Fruit fly (Drosophila melanogaster) whole organism, embryonic: ENCODE results near the gene CG13250.

ENCODE experiments used
- Abd-B ChIP-seq: fragments of 200-800 bp; sonication (Bioruptor generic); optimal IDR thresholded peaks from 2 replicates; lab custom pipeline; 2018; ENCODE audit warnings: missing biosample characterization, mild to moderate bottlenecking, missing genetic modification characterization, moderate library complexity
- Adf1 ChIP-seq: fragments of 200-800 bp; sonication (Bioruptor generic); IDR thresholded peaks from 2 replicates; pipeline ENCODE4 v1.3.6; 2022; ENCODE audit warnings: missing biosample characterization, missing genetic modification characterization
- B-H1 ChIP-seq: fragments of 200-800 bp; sonication (Bioruptor generic); IDR thresholded peaks from 3 replicates; pipeline ENCODE4 v1.3.6; 2022; ENCODE audit warnings: missing biosample characterization, missing genetic modification characterization
- BtbVII ChIP-seq: fragments of 200-800 bp; sonication (Bioruptor generic); optimal IDR thresholded peaks from 3 replicates; lab custom pipeline; 2017; ENCODE audit warnings: missing biosample characterization, mild to moderate bottlenecking, missing genetic modification characterization
- CG10147 ChIP-seq: fragments of 200-800 bp; sonication (Bioruptor generic); optimal IDR thresholded peaks from 2 replicates; lab custom pipeline; 2019; ENCODE audit warnings: missing biosample characterization, mild to moderate bottlenecking, missing genetic modification characterization, moderate library complexity
- CG10321 ChIP-seq: fragments of 200-800 bp; sonication (Bioruptor generic); IDR thresholded peaks from 2 replicates; pipeline ENCODE4 v1.3.6; 2022; ENCODE audit warnings: missing biosample characterization, missing genetic modification characterization
- CG11247 ChIP-seq: fragments of 200-800 bp; sonication (Bioruptor generic); IDR thresholded peaks from 2 replicates; pipeline ENCODE4 v1.3.6; 2022; ENCODE audit warnings: missing biosample characterization, missing genetic modification characterization
- CG11696 ChIP-seq: fragments of 200-800 bp; sonication (Bioruptor generic); IDR thresholded peaks from 2 replicates; pipeline ENCODE4 v1.3.6; 2022; ENCODE audit warnings: missing biosample characterization, missing genetic modification characterization
- CG12155 ChIP-seq: fragments of 200-800 bp; sonication (Bioruptor generic); optimal IDR thresholded peaks from 3 replicates; lab custom pipeline; 2016; ENCODE audit warnings: missing biosample characterization, missing genetic modification characterization
- CG14860 ChIP-seq: fragments of 200-800 bp; sonication (Bioruptor generic); IDR thresholded peaks from 3 replicates; pipeline ENCODE4 v1.3.6; 2022; ENCODE audit warnings: missing biosample characterization, missing genetic modification characterization; ENCODE audit not compliant: partially characterized antibody
- CG15073 ChIP-seq: fragments of 200-800 bp; sonication (Bioruptor generic); optimal IDR thresholded peaks from 2 replicates; lab custom pipeline; 2016; ENCODE audit warnings: missing biosample characterization, missing genetic modification characterization
- CG16813 ChIP-seq: fragments of 200-800 bp; sonication (Bioruptor generic); IDR thresholded peaks from 3 replicates; pipeline ENCODE4 v1.3.6; 2022; ENCODE audit warnings: missing biosample characterization, missing genetic modification characterization; ENCODE audit not compliant: partially characterized antibody
- CG17361 ChIP-seq: fragments of 200-800 bp; sonication (Bioruptor generic); IDR thresholded peaks from 3 replicates; pipeline ENCODE4 v1.3.6; 2022; ENCODE audit warnings: missing biosample characterization, missing genetic modification characterization
- CG3407 ChIP-seq: fragments of 200-800 bp; sonication (Bioruptor generic); optimal IDR thresholded peaks from 2 replicates; lab custom pipeline; 2018; ENCODE audit warnings: missing biosample characterization, mild to moderate bottlenecking, missing genetic modification characterization
- CG4360 ChIP-seq: fragments of 200-800 bp; sonication (Bioruptor generic); IDR thresholded peaks from 2 replicates; pipeline ENCODE4 v1.3.6; 2022; ENCODE audit warnings: missing biosample characterization, missing genetic modification characterization
- CG6791 ChIP-seq: fragments of 200-800 bp; sonication (Bioruptor generic); IDR thresholded peaks from 3 replicates; pipeline ENCODE4 v1.3.6; 2022; ENCODE audit warnings: missing biosample characterization, missing genetic modification characterization; ENCODE audit not compliant: partially characterized antibody
- CG8388 ChIP-seq: fragments of 200-800 bp; sonication (Bioruptor generic); optimal IDR thresholded peaks from 2 replicates; lab custom pipeline; 2019; ENCODE audit warnings: missing biosample characterization, mild to moderate bottlenecking, missing genetic modification characterization, moderate library complexity
- CG9727 ChIP-seq: fragments of 200-800 bp; sonication (Bioruptor generic); optimal IDR thresholded peaks from 3 replicates; lab custom pipeline; 2017; ENCODE audit warnings: missing biosample characterization, mild to moderate bottlenecking, missing genetic modification characterization
- Deaf1 ChIP-seq: fragments of 200-800 bp; optimal IDR thresholded peaks from 3 replicates; lab custom pipeline; 2019; ENCODE audit warnings: missing biosample characterization, mild to moderate bottlenecking, missing genetic modification characterization, moderate library complexity
- Dll ChIP-seq: fragments of 200-800 bp; sonication (Bioruptor generic); IDR thresholded peaks from 4 replicates; pipeline ENCODE4 v1.3.6; 2022; ENCODE audit warnings: missing biosample characterization, missing genetic modification characterization; ENCODE audit not compliant: partially characterized antibody
- Doc2 ChIP-seq: fragments of 200-800 bp; sonication (Bioruptor generic); IDR thresholded peaks from 2 replicates; pipeline ENCODE4 v1.3.6; 2022; ENCODE audit warnings: missing biosample characterization, missing genetic modification characterization
- Gsc ChIP-seq: fragments of 200-800 bp; sonication (Bioruptor generic); IDR thresholded peaks from 2 replicates; pipeline ENCODE4 v1.3.6; 2022; ENCODE audit warnings: missing biosample characterization, missing genetic modification characterization
- MESR4 ChIP-seq: fragments of 200-800 bp; sonication (Bioruptor generic); optimal IDR thresholded peaks from 2 replicates; lab custom pipeline; 2018; ENCODE audit warnings: missing biosample characterization, mild to moderate bottlenecking, missing genetic modification characterization, moderate library complexity
- Mad ChIP-seq: fragments of 200-800 bp; sonication (Bioruptor generic); optimal IDR thresholded peaks from 2 replicates; lab custom pipeline; 2016; ENCODE audit warnings: missing biosample characterization, missing genetic modification characterization
- NC2β ChIP-seq: fragments of 200-800 bp; sonication (Bioruptor generic); optimal IDR thresholded peaks from 2 replicates; lab custom pipeline; 2016; ENCODE audit warnings: missing biosample characterization, missing genetic modification characterization
- Side ChIP-seq: fragments of 200-800 bp; sonication (Bioruptor generic); optimal IDR thresholded peaks from 2 replicates; lab custom pipeline; 2016; ENCODE audit warnings: missing biosample characterization, missing genetic modification characterization
- Sry-β ChIP-seq: fragments of 200-800 bp; sonication (Bioruptor generic); optimal IDR thresholded peaks from 2 replicates; lab custom pipeline; 2018; ENCODE audit warnings: missing biosample characterization, mild to moderate bottlenecking, missing genetic modification characterization, moderate library complexity
- Trl ChIP-seq, 3 experiments: fragments of >200 bp in 2 of 3; fragments of 200-800 bp in 1 of 3; sonication (Bioruptor generic) in 1 of 3; optimal IDR thresholded peaks; 2 replicates in 1 of 3; 3 replicates in 2 of 3; lab custom pipeline; 2016 to 2017; ENCODE audit warnings: missing biosample characterization in 1 of 3, missing genetic modification characterization in 1 of 3
- ase ChIP-seq: fragments of 200-800 bp; sonication (Bioruptor generic); IDR thresholded peaks from 3 replicates; pipeline ENCODE4 v1.3.6; 2022; ENCODE audit warnings: missing biosample characterization, missing genetic modification characterization
- ato ChIP-seq: fragments of 200-800 bp; sonication (Bioruptor generic); IDR thresholded peaks from 2 replicates; pipeline ENCODE4 v1.3.6; 2022; ENCODE audit warnings: missing biosample characterization, missing genetic modification characterization; ENCODE audit not compliant: partially characterized antibody
- az2 ChIP-seq: fragments of 200-800 bp; sonication (Bioruptor generic); optimal IDR thresholded peaks from 3 replicates; lab custom pipeline; 2016; ENCODE audit warnings: missing biosample characterization, missing genetic modification characterization
- ci ChIP-seq: fragments of 200-800 bp; sonication (Bioruptor generic); IDR thresholded peaks from 3 replicates; pipeline ENCODE4 v1.3.6; 2022; ENCODE audit warnings: missing biosample characterization, missing genetic modification characterization
- dan ChIP-seq: fragments of 200-800 bp; sonication (Bioruptor generic); IDR thresholded peaks from 2 replicates; pipeline ENCODE4 v1.3.6; 2022; ENCODE audit warnings: missing biosample characterization, missing genetic modification characterization
- fd102C ChIP-seq: fragments of 200-800 bp; sonication (Bioruptor generic); optimal IDR thresholded peaks from 2 replicates; lab custom pipeline; 2018; ENCODE audit warnings: missing biosample characterization, mild to moderate bottlenecking, missing genetic modification characterization, moderate library complexity
- fd64A ChIP-seq: fragments of 200-800 bp; sonication (Bioruptor generic); optimal IDR thresholded peaks from 3 replicates; lab custom pipeline; 2018; ENCODE audit warnings: missing biosample characterization, mild to moderate bottlenecking, missing genetic modification characterization
- gsb-n ChIP-seq: fragments of 200-800 bp; sonication (Bioruptor generic); optimal IDR thresholded peaks from 3 replicates; lab custom pipeline; 2018; ENCODE audit warnings: missing biosample characterization, mild to moderate bottlenecking, missing genetic modification characterization
- hb ChIP-seq: fragments of 200-800 bp; sonication (Bioruptor generic); IDR thresholded peaks from 3 replicates; pipeline ENCODE4 v1.3.6; 2022; ENCODE audit warnings: missing biosample characterization, missing genetic modification characterization; ENCODE audit not compliant: partially characterized antibody
- klu ChIP-seq: fragments of 200-800 bp; sonication (Bioruptor generic); IDR thresholded peaks from 2 replicates; pipeline ENCODE4 v1.3.6; 2022; ENCODE audit warnings: missing biosample characterization, missing genetic modification characterization
- mld ChIP-seq: fragments of 200-800 bp; sonication (Bioruptor generic); IDR thresholded peaks from 3 replicates; pipeline ENCODE4 v1.3.6; 2022; ENCODE audit warnings: missing biosample characterization, missing genetic modification characterization; ENCODE audit not compliant: partially characterized antibody
- nerfin-2 ChIP-seq: fragments of 200-800 bp; sonication (Bioruptor generic); IDR thresholded peaks from 2 replicates; pipeline ENCODE4 v1.3.6; 2022; ENCODE audit warnings: missing biosample characterization, missing genetic modification characterization; ENCODE audit not compliant: partially characterized antibody
- p53 ChIP-seq: fragments of 200-800 bp; sonication (Bioruptor generic); optimal IDR thresholded peaks from 2 replicates; lab custom pipeline; 2016; ENCODE audit warnings: missing biosample characterization, missing genetic modification characterization
- pho ChIP-seq: fragments of 200-800 bp; sonication (Bioruptor generic); optimal IDR thresholded peaks from 2 replicates; lab custom pipeline; 2016; ENCODE audit warnings: missing biosample characterization, missing genetic modification characterization
- schlank ChIP-seq: fragments of 200-800 bp; sonication (Bioruptor generic); optimal IDR thresholded peaks from 2 replicates; lab custom pipeline; 2018; ENCODE audit warnings: missing biosample characterization, mild to moderate bottlenecking, missing genetic modification characterization
- stwl ChIP-seq: fragments of 200-800 bp; sonication (Bioruptor generic); optimal IDR thresholded peaks from 3 replicates; lab custom pipeline; 2018; ENCODE audit warnings: missing biosample characterization, mild to moderate bottlenecking, missing genetic modification characterization, moderate library complexity
- tna ChIP-seq: fragments of 200-800 bp; sonication (Bioruptor generic); IDR thresholded peaks from 2 replicates; pipeline ENCODE4 v1.3.6; 2022; ENCODE audit warnings: missing biosample characterization, missing genetic modification characterization; ENCODE audit not compliant: partially characterized antibody
- vnd ChIP-seq: fragments of 200-800 bp; sonication (Bioruptor generic); IDR thresholded peaks from 3 replicates; pipeline ENCODE4 v1.3.6; 2022; ENCODE audit warnings: missing biosample characterization, missing genetic modification characterization; ENCODE audit not compliant: partially characterized antibody
- zf30C ChIP-seq: fragments of 200-800 bp; sonication (Bioruptor generic); optimal IDR thresholded peaks from 3 replicates; lab custom pipeline; 2018; ENCODE audit warnings: missing biosample characterization, mild to moderate bottlenecking, missing genetic modification characterization
- zfh1 ChIP-seq: fragments of 200-800 bp; sonication (Bioruptor generic); IDR thresholded peaks from 3 replicates; pipeline ENCODE4 v1.3.6; 2022; ENCODE audit warnings: missing biosample characterization, missing genetic modification characterization

The CG13250 gene

DNA sequence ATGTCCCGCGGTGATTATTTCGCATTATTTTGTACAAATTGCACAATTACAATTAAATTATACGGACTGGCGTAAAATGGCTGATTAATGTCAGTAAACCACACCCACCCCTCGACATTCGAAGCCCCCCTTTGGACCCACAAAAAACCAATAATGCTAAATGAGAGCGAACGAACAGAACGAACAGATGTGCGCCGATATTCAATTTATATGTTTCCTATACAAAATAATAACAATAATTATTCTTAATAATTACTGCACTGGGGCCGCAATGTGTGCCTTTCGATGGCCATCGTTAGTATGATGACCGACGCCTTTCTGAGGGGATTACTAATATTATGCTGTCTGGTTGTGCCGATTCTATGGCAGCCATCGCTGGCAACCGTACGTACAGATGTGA is at the start of gene CG13250:
Gene CG13250, plus strand, starts transcription at position 301 of the 400 bp plus-strand sequence.
- TF ChIP-seq zf30C (GFP tag; lab: Kevin White, UChicago) (no peak), ase (GFP tag; lab: Robert Waterston, UW) (no peak), klu (no peak), fd102C (GFP tag; lab: Kevin White, UChicago) (no peak), CG12155 (GFP tag; lab: Kevin White, UChicago) (no peak)

dm6 chr3L:20487649-20488048 is 45.9 kb upstream of the CG13250 start:
- TF ChIP-seq fd64A (GFP tag; lab: Kevin White, UChicago): no peak
- TF ChIP-seq CG15073 (GFP tag; lab: Kevin White, UChicago): no peak
- TF ChIP-seq Doc2 (GFP tag; lab: Robert Waterston, UW): no peak
- no peak for TF ChIP-seq Abd-B
- no peak for TF ChIP-seq p53
- TF ChIP-seq Adf1 (GFP tag; lab: Robert Waterston, UW): no peak
- no peak for TF ChIP-seq stwl (tag; lab: Kevin White, UChicago)
- TF ChIP-seq schlank (tag; lab: Kevin White, UChicago): no peak
- TF ChIP-seq CG11247 (GFP tag; lab: Robert Waterston, UW): no peak
- TF ChIP-seq CG4360 (GFP tag; lab: Robert Waterston, UW): no peak
- peak; percentile 61 for TF ChIP-seq vnd
- TF ChIP-seq nerfin-2 (GFP tag; lab: Robert Waterston, UW): peak; percentile 59; the same call in 1 of the 2 replicates
- no peak for TF ChIP-seq dan (GFP tag; lab: Robert Waterston, UW)
- no peak for TF ChIP-seq CG3407 (GFP tag; lab: Kevin White, UChicago)
- TF ChIP-seq ci (GFP tag; lab: Robert Waterston, UW): no peak
- TF ChIP-seq Sry-β (GFP tag; lab: Kevin White, UChicago): no peak
- no peak for TF ChIP-seq CG10321 (GFP tag; lab: Robert Waterston, UW)
- TF ChIP-seq Deaf1 (tag; lab: Kevin White, UChicago): no peak
- TF ChIP-seq mld (GFP tag; lab: Robert Waterston, UW): 0 out of 3 replicates have a peak, but pooled peaks have one; percentile 45
- no peak for TF ChIP-seq az2 (GFP tag; lab: Kevin White, UChicago)
- TF ChIP-seq CG9727 (GFP tag; lab: Kevin White, UChicago): no peak
- no peak for TF ChIP-seq Side (GFP tag; lab: Kevin White, UChicago)
- TF ChIP-seq tna (GFP tag; lab: Robert Waterston, UW): peak; percentile 33; the same call in 1 of the 2 replicates
- 0 out of 2 replicates have a peak, but pooled peaks have one; percentile 9 for TF ChIP-seq ato
- TF ChIP-seq CG14860 (GFP tag; lab: Robert Waterston, UW): peak; percentile 60; the same call in 1 of the 3 replicates
- no peak for TF ChIP-seq CG11696 (GFP tag; lab: Robert Waterston, UW)
- 0 out of 4 replicates have a peak, but pooled peaks have one; percentile 27 for TF ChIP-seq Dll (GFP tag; lab: Robert Waterston, UW)
- no peak for TF ChIP-seq NC2β (GFP tag; lab: Kevin White, UChicago)
- 0 out of 3 replicates have a peak, but pooled peaks have one; percentile 20 for TF ChIP-seq CG6791
- no peak for TF ChIP-seq CG16813
- no peak for TF ChIP-seq BtbVII (GFP tag; lab: Kevin White, UChicago)
- TF ChIP-seq CG10147 (GFP tag; lab: Kevin White, UChicago): no peak
- 0 out of 3 replicates have a peak, but pooled peaks have one; percentile 58 for TF ChIP-seq hb (GFP tag; lab: Robert Waterston, UW)
- TF ChIP-seq CG8388 (GFP tag; lab: Kevin White, UChicago): no peak
- no peak for TF ChIP-seq CG17361 (GFP tag; lab: Robert Waterston, UW)
- no peak for TF ChIP-seq MESR4 (GFP tag; lab: Kevin White, UChicago)
- TF ChIP-seq Trl (optimal IDR thresholded peaks at IDR 0.05; lab: Kevin White, UChicago): no peak
- no peak for TF ChIP-seq Trl (GFP tag; optimal IDR thresholded peaks at IDR 0.05; lab: Kevin White, UChicago)
- TF ChIP-seq B-H1 (GFP tag; lab: Robert Waterston, UW): no peak
- TF ChIP-seq zfh1 (GFP tag; lab: Robert Waterston, UW): no peak
- no peak for TF ChIP-seq Gsc
- TF ChIP-seq gsb-n (tag; lab: Kevin White, UChicago): no peak
- no peak for TF ChIP-seq Mad (GFP tag; lab: Kevin White, UChicago)
- no peak for TF ChIP-seq pho
